Fruit fly (Drosophila melanogaster): Measurements from ENCODE around the gene CG15024.

DNA sequence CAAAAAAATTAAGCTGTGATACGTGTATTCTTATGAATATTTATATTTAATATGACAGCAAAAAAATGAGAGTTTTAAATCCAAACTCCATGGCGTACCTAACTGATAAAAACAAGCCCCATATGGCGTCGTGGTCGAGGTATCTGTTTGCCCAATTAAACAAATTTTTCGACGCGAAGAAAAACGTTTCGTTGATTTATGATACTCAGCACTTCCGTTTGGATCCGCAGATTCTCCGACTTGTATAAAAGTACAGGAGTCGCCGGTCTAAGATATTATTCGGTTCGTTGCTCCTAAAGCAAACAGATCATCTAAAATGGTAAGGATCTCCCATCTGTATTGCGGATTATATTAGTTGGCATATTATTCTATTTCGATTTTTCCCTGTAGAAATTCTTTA is 7.8 kb upstream of the CG15024 start, which contains the start of gene CG32248:
- TF ChIP-seq Sin3A (optimal IDR thresholded peaks at IDR 0.05): no peak
- no peak for TF ChIP-seq h (optimal IDR thresholded peaks at IDR 0.05)
- no peak for TF ChIP-seq insv (optimal IDR thresholded peaks at IDR 0.05)
